Fruit fly (Drosophila melanogaster) whole organism, embryonic: ENCODE data around the gene Agpat2.

ENCODE experiments used
- Antp ChIP-seq: fragments of 200-800 bp; sonication (Bioruptor generic); optimal IDR thresholded peaks from 3 replicates; lab custom pipeline; 2016; ENCODE audit warnings: missing biosample characterization, missing genetic modification characterization
- BEAF-32 ChIP-seq: fragments of 200-800 bp; sonication (Bioruptor generic); optimal IDR thresholded peaks from 3 replicates; lab custom pipeline; 2017; ENCODE audit warnings: missing biosample characterization, missing genetic modification characterization, mild to moderate bottlenecking, moderate library complexity, missing genetic modification reagents
- CG10366 ChIP-seq: fragments of 200-800 bp; sonication (Bioruptor generic); IDR thresholded peaks from 2 replicates; pipeline ENCODE4 v1.3.6; 2022; ENCODE audit warnings: missing biosample characterization, missing genetic modification characterization
- CG11085 ChIP-seq: fragments of 200-800 bp; sonication (Bioruptor generic); IDR thresholded peaks from 2 replicates; pipeline ENCODE4 v1.3.6; 2022; ENCODE audit warnings: missing biosample characterization, missing genetic modification characterization
- CG12236 ChIP-seq: fragments of 200-800 bp; sonication (Bioruptor generic); optimal IDR thresholded peaks from 2 replicates; lab custom pipeline; 2016; ENCODE audit warnings: missing biosample characterization, missing genetic modification characterization
- CG15514 ChIP-seq: fragments of 200-800 bp; sonication (Bioruptor generic); optimal IDR thresholded peaks from 3 replicates; lab custom pipeline; 2017; ENCODE audit warnings: missing biosample characterization, missing genetic modification characterization, mild to moderate bottlenecking, moderate library complexity, missing genetic modification reagents
- CG15696 ChIP-seq: fragments of 200-800 bp; sonication (Bioruptor generic); optimal IDR thresholded peaks from 2 replicates; lab custom pipeline; 2019; ENCODE audit warnings: missing biosample characterization, mild to moderate bottlenecking, missing genetic modification characterization, moderate library complexity
- CG17359 ChIP-seq: fragments of 200-800 bp; sonication (Bioruptor generic); optimal IDR thresholded peaks from 3 replicates; lab custom pipeline; 2018; ENCODE audit warnings: missing biosample characterization, mild to moderate bottlenecking, missing genetic modification characterization, moderate library complexity
- CG17361 ChIP-seq: fragments of 200-800 bp; sonication (Bioruptor generic); IDR thresholded peaks from 3 replicates; pipeline ENCODE4 v1.3.6; 2022; ENCODE audit warnings: missing biosample characterization, missing genetic modification characterization
- CG17829 ChIP-seq: fragments of 200-800 bp; optimal IDR thresholded peaks from 2 replicates; lab custom pipeline; 2019; ENCODE audit warnings: missing biosample characterization, mild to moderate bottlenecking, missing genetic modification characterization, moderate library complexity
- CG18011 ChIP-seq: fragments of 200-800 bp; sonication (Bioruptor generic); optimal IDR thresholded peaks from 2 replicates; lab custom pipeline; 2017; ENCODE audit warnings: missing biosample characterization, missing genetic modification characterization, mild to moderate bottlenecking, moderate library complexity, missing genotype
- CG2116 ChIP-seq: fragments of 200-800 bp; sonication (Bioruptor generic); optimal IDR thresholded peaks from 3 replicates; lab custom pipeline; 2018; ENCODE audit warnings: missing biosample characterization, mild to moderate bottlenecking, missing genetic modification characterization
- CG2120 ChIP-seq: fragments of 200-800 bp; sonication (Bioruptor generic); optimal IDR thresholded peaks from 3 replicates; lab custom pipeline; 2016; ENCODE audit warnings: missing biosample characterization, missing genetic modification characterization
- CG2129 ChIP-seq: fragments of 200-800 bp; sonication (Bioruptor generic); IDR thresholded peaks from 2 replicates; pipeline ENCODE4 v1.3.6; 2022; ENCODE audit warnings: missing biosample characterization, missing genetic modification characterization; ENCODE audit not compliant: partially characterized antibody
- CG2712 ChIP-seq: fragments of 200-800 bp; optimal IDR thresholded peaks from 3 replicates; lab custom pipeline; 2019; ENCODE audit warnings: missing biosample characterization, mild to moderate bottlenecking, missing genetic modification characterization, moderate library complexity
- CG31365 ChIP-seq: fragments of 200-800 bp; sonication (Bioruptor generic); optimal IDR thresholded peaks from 2 replicates; lab custom pipeline; 2018; ENCODE audit warnings: missing biosample characterization, mild to moderate bottlenecking, missing genetic modification characterization
- CG4424 ChIP-seq: fragments of 200-800 bp; sonication (Bioruptor generic); optimal IDR thresholded peaks from 3 replicates; lab custom pipeline; 2016; ENCODE audit warnings: missing biosample characterization, missing genetic modification characterization
- CG7556 ChIP-seq: fragments of 200-800 bp; sonication (Bioruptor generic); optimal IDR thresholded peaks from 2 replicates; lab custom pipeline; 2017; ENCODE audit warnings: missing biosample characterization, mild to moderate bottlenecking, missing genetic modification characterization
- CG7928 ChIP-seq: fragments of 200-800 bp; sonication (Bioruptor generic); optimal IDR thresholded peaks from 2 replicates; lab custom pipeline; 2017; ENCODE audit warnings: missing biosample characterization, mild to moderate bottlenecking, missing genetic modification characterization
- D19B ChIP-seq: fragments of 200-800 bp; sonication (Bioruptor generic); optimal IDR thresholded peaks from 2 replicates; lab custom pipeline; 2017; ENCODE audit warnings: missing biosample characterization, mild to moderate bottlenecking, missing genetic modification characterization
- Dfd ChIP-seq, 2 experiments: fragments of >200 bp; optimal IDR thresholded peaks; 2 replicates each; lab custom pipeline; 2017; ENCODE audit warnings: missing biosample characterization in 2 of 2, missing genetic modification characterization in 2 of 2
- Elba2 ChIP-seq: fragments of 200-800 bp; sonication (Bioruptor generic); optimal IDR thresholded peaks from 3 replicates; lab custom pipeline; 2016; ENCODE audit warnings: missing biosample characterization, missing genetic modification characterization
- Fer2 ChIP-seq: fragments of 200-800 bp; sonication (Bioruptor generic); optimal IDR thresholded peaks from 2 replicates; lab custom pipeline; 2018; ENCODE audit warnings: missing biosample characterization, mild to moderate bottlenecking, missing genetic modification characterization, moderate library complexity
- H2.0 ChIP-seq: fragments of 200-800 bp; sonication (Bioruptor generic); IDR thresholded peaks from 2 replicates; pipeline ENCODE4 v1.3.6; 2022; ENCODE audit warnings: missing biosample characterization, missing genetic modification characterization
- HHEX ChIP-seq: fragments of 200-800 bp; sonication (Bioruptor generic); optimal IDR thresholded peaks from 3 replicates; lab custom pipeline; 2017; ENCODE audit warnings: missing biosample characterization, mild to moderate bottlenecking, missing genetic modification characterization, missing genetic modification reagents
- Hsf ChIP-seq: fragments of 200-800 bp; sonication (Bioruptor generic); optimal IDR thresholded peaks from 3 replicates; lab custom pipeline; 2016; ENCODE audit warnings: missing biosample characterization, missing genetic modification characterization
- MTF-1 ChIP-seq: fragments of 200-800 bp; sonication (Bioruptor generic); optimal IDR thresholded peaks from 2 replicates; lab custom pipeline; 2018; ENCODE audit warnings: missing biosample characterization, mild to moderate bottlenecking, missing genetic modification characterization, borderline replicate concordance
- Meics ChIP-seq: fragments of 200-800 bp; sonication (Bioruptor generic); optimal IDR thresholded peaks from 2 replicates; lab custom pipeline; 2017; ENCODE audit warnings: missing biosample characterization, mild to moderate bottlenecking, missing genetic modification characterization
- NC2α ChIP-seq: fragments of 200-800 bp; sonication (Bioruptor generic); optimal IDR thresholded peaks from 2 replicates; lab custom pipeline; 2016; ENCODE audit warnings: missing biosample characterization, missing genetic modification characterization
- Side ChIP-seq: fragments of 200-800 bp; sonication (Bioruptor generic); optimal IDR thresholded peaks from 2 replicates; lab custom pipeline; 2016; ENCODE audit warnings: missing biosample characterization, missing genetic modification characterization
- Taf1 ChIP-seq: fragments of 200-800 bp; sonication (Bioruptor generic); IDR thresholded peaks from 2 replicates; pipeline ENCODE4 v1.3.6; 2022; ENCODE audit warnings: missing biosample characterization, missing genetic modification characterization
- YL-1 ChIP-seq: fragments of 200-800 bp; sonication (Bioruptor generic); optimal IDR thresholded peaks from 3 replicates; lab custom pipeline; 2017; ENCODE audit warnings: missing biosample characterization, mild to moderate bottlenecking, missing genetic modification characterization
- aop ChIP-seq: fragments of 200-800 bp; sonication (Bioruptor generic); IDR thresholded peaks from 2 replicates; pipeline ENCODE4 v1.3.6; 2022; ENCODE audit warnings: missing biosample characterization, missing genetic modification characterization
- bab2 ChIP-seq: fragments of 200-800 bp; sonication (Bioruptor generic); optimal IDR thresholded peaks from 2 replicates; lab custom pipeline; 2016; ENCODE audit warnings: missing biosample characterization, missing genetic modification characterization
- cad ChIP-seq: fragments of >200 bp; optimal IDR thresholded peaks from 2 replicates; lab custom pipeline; 2017; ENCODE audit warnings: missing biosample characterization, missing genetic modification characterization
- dpn ChIP-seq, 2 experiments: fragments of 200-800 bp; sonication (Bioruptor generic); optimal IDR thresholded peaks; 3 replicates each; lab custom pipeline; 2016; ENCODE audit warnings: missing biosample characterization in 2 of 2, missing genetic modification characterization in 2 of 2
- fd102C ChIP-seq: fragments of 200-800 bp; sonication (Bioruptor generic); optimal IDR thresholded peaks from 2 replicates; lab custom pipeline; 2018; ENCODE audit warnings: missing biosample characterization, mild to moderate bottlenecking, missing genetic modification characterization, moderate library complexity
- gro ChIP-seq: fragments of 200-800 bp; sonication (Bioruptor generic); optimal IDR thresholded peaks from 2 replicates; lab custom pipeline; 2016; ENCODE audit warnings: missing biosample characterization, missing genetic modification characterization
- h ChIP-seq: fragments of >200 bp; optimal IDR thresholded peaks from 2 replicates; lab custom pipeline; 2017
- ham ChIP-seq: fragments of 200-800 bp; sonication (Bioruptor generic); IDR thresholded peaks from 2 replicates; pipeline ENCODE4 v1.3.6; 2022; ENCODE audit warnings: missing biosample characterization, missing genetic modification characterization
- her ChIP-seq: fragments of 200-800 bp; sonication (Bioruptor generic); optimal IDR thresholded peaks from 2 replicates; lab custom pipeline; 2016; ENCODE audit warnings: missing biosample characterization, missing genetic modification characterization
- kah ChIP-seq: fragments of 200-800 bp; sonication (Bioruptor generic); optimal IDR thresholded peaks from 2 replicates; lab custom pipeline; 2018; ENCODE audit warnings: missing biosample characterization, mild to moderate bottlenecking, missing genetic modification characterization
- lab ChIP-seq: fragments of 200-800 bp; sonication (Bioruptor generic); optimal IDR thresholded peaks from 3 replicates; lab custom pipeline; 2017; ENCODE audit warnings: missing biosample characterization, missing genetic modification characterization, mild to moderate bottlenecking, moderate library complexity, missing genetic modification reagents
- maf-S ChIP-seq: fragments of 200-800 bp; sonication (Bioruptor generic); optimal IDR thresholded peaks from 2 replicates; lab custom pipeline; 2016; ENCODE audit warnings: missing biosample characterization, missing genetic modification characterization
- nau ChIP-seq: fragments of 200-800 bp; sonication (Bioruptor generic); optimal IDR thresholded peaks from 3 replicates; lab custom pipeline; 2017; ENCODE audit warnings: missing biosample characterization, mild to moderate bottlenecking, missing genetic modification characterization, missing genetic modification reagents
- otp ChIP-seq: fragments of 200-800 bp; sonication (Bioruptor generic); IDR thresholded peaks from 3 replicates; pipeline ENCODE4, ENCODE4 v1.3.6; 2022; ENCODE audit warnings: missing biosample characterization, missing genetic modification characterization
- pan ChIP-seq, 4 experiments: fragments of >200 bp in 3 of 4; fragments of 200-800 bp in 1 of 4; sonication (Bioruptor generic) in 1 of 4; optimal IDR thresholded peaks in 3 of 4; IDR thresholded peaks in 1 of 4; 2 replicates each; pipeline versions ENCODE4 v1.3.6 to Lab custom; 2017 to 2022; ENCODE audit warnings: missing biosample characterization in 2 of 4, missing genetic modification characterization in 2 of 4, mixed read lengths in 1 of 4
- ro ChIP-seq: fragments of 200-800 bp; sonication (Bioruptor generic); IDR thresholded peaks from 2 replicates; pipeline ENCODE4 v1.3.6; 2022; ENCODE audit warnings: missing biosample characterization, missing genetic modification characterization
- run ChIP-seq: fragments of 200-800 bp; sonication (Bioruptor generic); optimal IDR thresholded peaks from 3 replicates; lab custom pipeline; 2018; ENCODE audit warnings: missing biosample characterization, mild to moderate bottlenecking, missing genetic modification characterization
- tup ChIP-seq: fragments of 200-800 bp; sonication (Bioruptor generic); optimal IDR thresholded peaks from 2 replicates; lab custom pipeline; 2016; ENCODE audit warnings: missing biosample characterization, mild to moderate bottlenecking, missing genetic modification characterization, moderate library complexity
- wek ChIP-seq: fragments of 200-800 bp; sonication (Bioruptor generic); optimal IDR thresholded peaks from 3 replicates; lab custom pipeline; 2018; ENCODE audit warnings: missing biosample characterization, mild to moderate bottlenecking, missing genetic modification characterization, moderate library complexity

Agpat2 gene

dm6 chr2L:8511723-8512122, 47.9 kb upstream of the Agpat2 start, which contains the start of gene CG13096 (continued):
- peak; percentile 91 for TF ChIP-seq CG15514 (GFP tag; lab: Kevin White, UChicago)
- TF ChIP-seq NC2α, result no peak
- TF ChIP-seq kah (GFP tag; lab: Kevin White, UChicago), result no peak
- TF ChIP-seq CG12236 (GFP tag; lab: Kevin White, UChicago), result no peak
- peak; percentile 37 to 43 for TF ChIP-seq dpn (GFP tag; optimal IDR thresholded peaks at IDR 0.05; lab: Kevin White, UChicago)
- TF ChIP-seq CG2712 (tag; lab: Kevin White, UChicago), result peak; percentile 65
- TF ChIP-seq bab2 (GFP tag; lab: Kevin White, UChicago), result no peak
- no peak for TF ChIP-seq CG31365 (tag; lab: Kevin White, UChicago)
- TF ChIP-seq cad (GFP tag; lab: Kevin White, UChicago), result no peak
- TF ChIP-seq CG2120, result peak; percentile 48
- TF ChIP-seq otp, result no peak
- no peak for TF ChIP-seq pan (optimal IDR thresholded peaks at IDR 0.05; lab: Kevin White, UChicago)
- no peak for TF ChIP-seq pan (GFP tag; optimal IDR thresholded peaks at IDR 0.05 in 1 of 2, IDR thresholded peaks at IDR 0.05 in 1 of 2)
- no peak for TF ChIP-seq aop (GFP tag; lab: Robert Waterston, UW)
- no peak for TF ChIP-seq MTF-1 (GFP tag; lab: Kevin White, UChicago)
- no peak for TF ChIP-seq run (tag; lab: Kevin White, UChicago)
- TF ChIP-seq CG17829 (tag; lab: Kevin White, UChicago), result peak; percentile 79
- no peak for TF ChIP-seq CG17361 (GFP tag; lab: Robert Waterston, UW)
- TF ChIP-seq CG17359 (tag; lab: Kevin White, UChicago), result no peak
- no peak for TF ChIP-seq h (lab: Kevin White, UChicago)
- peak; percentile 81 for TF ChIP-seq CG7928 (GFP tag; lab: Kevin White, UChicago)
- no peak for TF ChIP-seq CG10366 (GFP tag; lab: Robert Waterston, UW)
- TF ChIP-seq ro (GFP tag; lab: Robert Waterston, UW), result no peak
- no peak for TF ChIP-seq CG18011 (GFP tag; lab: Kevin White, UChicago)
- TF ChIP-seq CG2129 (GFP tag; lab: Robert Waterston, UW), result peak; percentile 95
- TF ChIP-seq her, result peak; percentile 10
- TF ChIP-seq gro (GFP tag; lab: Kevin White, UChicago), result peak; percentile 68
- peak; percentile 45 for TF ChIP-seq CG4424 (GFP tag; lab: Kevin White, UChicago)
- peak; percentile 18 for TF ChIP-seq Antp (GFP tag; lab: Kevin White, UChicago)
- no peak for TF ChIP-seq fd102C
- TF ChIP-seq CG7556, result no peak
- peak; percentile 6 for TF ChIP-seq maf-S (GFP tag; lab: Kevin White, UChicago)
- no peak for TF ChIP-seq nau (GFP tag; lab: Kevin White, UChicago)
- peak; percentile 2 for TF ChIP-seq Side (GFP tag; lab: Kevin White, UChicago)
- no peak for TF ChIP-seq Elba2 (GFP tag; lab: Kevin White, UChicago)
- peak; percentile 11 for TF ChIP-seq Hsf (GFP tag; lab: Kevin White, UChicago)
- no peak for TF ChIP-seq HHEX (GFP tag; lab: Kevin White, UChicago)
- no peak for TF ChIP-seq CG15696
- no peak for TF ChIP-seq lab
- TF ChIP-seq Dfd (GFP tag; optimal IDR thresholded peaks at IDR 0.05; lab: Kevin White, UChicago), result no peak
- no peak for TF ChIP-seq D19B (GFP tag; lab: Kevin White, UChicago)
- TF ChIP-seq ham (GFP tag; lab: Robert Waterston, UW), result no peak
- peak; percentile 99 for TF ChIP-seq BEAF-32 (GFP tag; lab: Kevin White, UChicago)
- TF ChIP-seq Taf1 (GFP tag; lab: Robert Waterston, UW), result no peak
- TF ChIP-seq wek (GFP tag; lab: Kevin White, UChicago), result no peak
- TF ChIP-seq H2.0 (GFP tag; lab: Robert Waterston, UW), result no peak
- no peak for TF ChIP-seq tup (GFP tag; lab: Kevin White, UChicago)
- TF ChIP-seq Meics (GFP tag; lab: Kevin White, UChicago), result no peak
- peak; percentile 74 for TF ChIP-seq YL-1 (GFP tag; lab: Kevin White, UChicago)
- no peak for TF ChIP-seq Fer2 (tag; lab: Kevin White, UChicago)
- no peak for TF ChIP-seq CG11085
- peak; percentile 96 for TF ChIP-seq CG2116
